Worm (Caenorhabditis elegans) whole organism, L4 larva: ENCODE data around the gene ZC317.7.
A peak's percentile ranks its signal among the peaks of the same experiment; 100 is the strongest.

Experiments used
- Y75B8A.6 ChIP-seq: fragments of 200-800 bp; sonication (Bioruptor generic); IDR thresholded peaks from 2 replicates; pipeline ENCODE4 v1.3.6; 2022; ENCODE audit warnings: missing genetic modification reagents, missing genetic modification characterization, missing compliant biosample characterization
- ama-1 ChIP-seq: fragments of 150-350 bp; optimal IDR thresholded peaks from 2 replicates; lab custom pipeline; 2014; ENCODE audit warnings: inconsistent platforms, mixed read lengths
- ceh-44 ChIP-seq: fragments of 200-800 bp; sonication (Bioruptor generic); IDR thresholded peaks from 2 replicates; pipeline ENCODE4 v1.3.6; 2022; ENCODE audit warnings: missing genetic modification reagents, missing genetic modification characterization, missing compliant biosample characterization
- ceh-82 ChIP-seq: sonication (generic microtip); optimal IDR thresholded peaks from 2 replicates; lab custom pipeline; 2017; ENCODE audit warnings: missing biosample characterization, missing genetic modification characterization
- dve-1 ChIP-seq: sonication (generic microtip); optimal IDR thresholded peaks from 2 replicates; lab custom pipeline; 2017; ENCODE audit warnings: antibody characterized with exemption, mild to moderate bottlenecking, missing genetic modification characterization, missing compliant biosample characterization; ENCODE audit not compliant: insufficient read depth
- fkh-10 ChIP-seq: fragments of 150-350 bp; optimal IDR thresholded peaks from 2 replicates; lab custom pipeline; 2014; ENCODE audit warnings: missing biosample characterization, missing genetic modification reagents, missing genetic modification characterization
- nhr-237 ChIP-seq: sonication (generic microtip); optimal IDR thresholded peaks from 2 replicates; lab custom pipeline; 2017; ENCODE audit warnings: missing biosample characterization, missing genetic modification characterization
- pqm-1 ChIP-seq: sonication (generic microtip); optimal IDR thresholded peaks from 2 replicates; lab custom pipeline; 2017; ENCODE audit warnings: missing biosample characterization, missing genetic modification characterization
- sdz-12 ChIP-seq: fragments of 200-800 bp; sonication (Bioruptor generic); optimal IDR thresholded peaks from 2 replicates; lab custom pipeline; 2018; ENCODE audit warnings: mild to moderate bottlenecking, missing genetic modification characterization, missing compliant biosample characterization
- skn-1 ChIP-seq: fragments of 150-350 bp; optimal IDR thresholded peaks from 2 replicates; lab custom pipeline; 2014; ENCODE audit warnings: missing biosample characterization, missing genetic modification characterization
- unc-39 ChIP-seq: sonication (generic microtip); optimal IDR thresholded peaks from 2 replicates; lab custom pipeline; 2017; ENCODE audit warnings: missing biosample characterization, missing genetic modification characterization
- unc-62 ChIP-seq, 3 experiments: fragments of 150-350 bp in 1 of 3; sonication (generic microtip); optimal IDR thresholded peaks in 2 of 3; peaks in 1 of 3; 1 replicate in 1 of 3; 2 replicates in 2 of 3; lab custom pipeline; 2014 to 2017; ENCODE audit warnings: missing biosample characterization in 3 of 3, missing genetic modification characterization in 3 of 3, missing genetic modification reagents in 3 of 3, missing genotype in 1 of 3
- ztf-11 ChIP-seq: fragments of 150-350 bp; optimal IDR thresholded peaks from 2 replicates; lab custom pipeline; 2014; ENCODE audit warnings: missing biosample characterization, missing genetic modification characterization

DNA sequence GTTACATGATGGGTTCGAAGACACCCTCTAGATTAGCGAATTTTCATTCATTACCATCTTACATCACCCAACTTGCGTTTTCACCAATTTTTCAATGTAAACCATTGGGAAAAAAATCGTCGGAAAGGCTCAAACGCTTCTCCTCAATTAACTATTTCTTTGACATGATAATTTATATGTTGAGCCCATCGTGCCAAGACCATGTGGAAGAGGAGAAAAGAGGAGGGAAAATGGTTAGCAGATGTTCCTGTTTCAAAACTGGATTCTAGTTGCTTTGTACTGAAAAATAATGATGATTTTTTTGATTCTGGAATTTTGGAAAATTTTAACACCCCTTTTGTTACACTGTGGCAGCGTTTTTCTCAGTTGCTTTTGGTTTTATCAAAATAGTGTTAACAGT, 26.8 kb downstream of the ZC317.7 start:
- TF ChIP-seq fkh-10 (GFP tag; lab: Kevin White, UChicago) = no peak
- no peak for TF ChIP-seq ztf-11 (tag; lab: Kevin White, UChicago)
- TF ChIP-seq skn-1 (tag; lab: Kevin White, UChicago) = no peak
- TF ChIP-seq nhr-237 (tag; lab: Kevin White, UChicago) = no peak
- TF ChIP-seq unc-62 (GFP tag; optimal IDR thresholded peaks at IDR 0.05 in 1 of 2; lab: Kevin White, UChicago) = peak in 1 of 2 experiments; percentile 57
- TF ChIP-seq unc-62 (tag; optimal IDR thresholded peaks at IDR 0.05; lab: Kevin White, UChicago) = no peak
- no peak for TF ChIP-seq dve-1
- no peak for TF ChIP-seq Y75B8A.6
- TF ChIP-seq ceh-82 = no peak
- TF ChIP-seq ceh-44 (GFP tag; lab: Robert Waterston, UW) = no peak
- TF ChIP-seq pqm-1 (tag; lab: Kevin White, UChicago) = no peak
- no peak for TF ChIP-seq unc-39
- no peak for TF ChIP-seq sdz-12
- TF ChIP-seq ama-1 (lab: Kevin White, UChicago) = no peak
